Worm (Caenorhabditis elegans): Measurements from ENCODE around the gene F10C1.23.

Gene F10C1.23

ce11 chrII:5792490-5792889 lies 34.6 kb downstream of the F10C1.23 start, which contains the start of gene K05F1.14:
K05F1.14 (minus strand) TSS chrII:5792590.
- TF ChIP-seq lin-39 (tag; optimal IDR thresholded peaks at IDR 0.05), result no peak
- no peak for TF ChIP-seq mdl-1 (tag; optimal IDR thresholded peaks at IDR 0.05)
- no peak for TF ChIP-seq unc-62 (GFP tag; optimal IDR thresholded peaks at IDR 0.05)
- no peak for TF ChIP-seq mbf-1 (tag; optimal IDR thresholded peaks at IDR 0.05)
- no peak for TF ChIP-seq nhr-23 (tag; optimal IDR thresholded peaks at IDR 0.05)
- TF ChIP-seq nhr-77 (tag; optimal IDR thresholded peaks at IDR 0.05), result no peak
- TF ChIP-seq elt-3 (tag; optimal IDR thresholded peaks at IDR 0.05), result no peak
- TF ChIP-seq ztf-1 (GFP tag; conservative IDR thresholded peaks at IDR 0.05), result no peak
- no peak for TF ChIP-seq lsy-2 (tag; optimal IDR thresholded peaks at IDR 0.05)
- TF ChIP-seq gmeb-1 (tag; optimal IDR thresholded peaks at IDR 0.05), result no peak
- no peak for TF ChIP-seq peb-1 (tag; optimal IDR thresholded peaks at IDR 0.05)
- TF ChIP-seq nhr-6 (tag; optimal IDR thresholded peaks at IDR 0.05), result no peak
- no peak for TF ChIP-seq ceh-16 (tag; optimal IDR thresholded peaks at IDR 0.05)
- TF ChIP-seq unc-39 (tag; optimal IDR thresholded peaks at IDR 0.05), result no peak
- TF ChIP-seq ceh-82 (tag; optimal IDR thresholded peaks at IDR 0.05), result no peak
- no peak for TF ChIP-seq Y55F3AM.14 (GFP tag; optimal IDR thresholded peaks at IDR 0.05)
- TF ChIP-seq crh-2 (tag; optimal IDR thresholded peaks at IDR 0.05), result no peak
- no peak for TF ChIP-seq nhr-129 (tag; optimal IDR thresholded peaks at IDR 0.05)
- TF ChIP-seq sem-4 (tag; optimal IDR thresholded peaks at IDR 0.05), result no peak

- TF ChIP-seq lin-11 (tag; optimal IDR thresholded peaks at IDR 0.05), result no peak
- TF ChIP-seq lin-39 (tag; optimal IDR thresholded peaks at IDR 0.05), result no peak
- no peak for TF ChIP-seq peb-1 (tag; optimal IDR thresholded peaks at IDR 0.05)
- no peak for TF ChIP-seq nhr-10 (tag; optimal IDR thresholded peaks at IDR 0.05)
- no peak for TF ChIP-seq nhr-25 (tag; optimal IDR thresholded peaks at IDR 0.05)
- no peak for TF ChIP-seq nhr-12 (tag; optimal IDR thresholded peaks at IDR 0.05)
- no peak for TF ChIP-seq mbf-1 (tag; optimal IDR thresholded peaks at IDR 0.05)
- no peak for TF ChIP-seq egl-27 (tag; optimal IDR thresholded peaks at IDR 0.05)
- TF ChIP-seq nhr-237 (tag; optimal IDR thresholded peaks at IDR 0.05), result no peak
- TF ChIP-seq unc-62 (GFP tag; optimal IDR thresholded peaks at IDR 0.05), result no peak
- TF ChIP-seq elt-3 (tag; optimal IDR thresholded peaks at IDR 0.05), result no peak
- no peak for TF ChIP-seq blmp-1 (tag; optimal IDR thresholded peaks at IDR 0.05; ENCODE audit: insufficient read depth)
- no peak for TF ChIP-seq snpc-4 (tag; optimal IDR thresholded peaks at IDR 0.05)
- no peak for TF ChIP-seq nhr-21 (tag; optimal IDR thresholded peaks at IDR 0.05)
- TF ChIP-seq ZK546.5 (tag; optimal IDR thresholded peaks at IDR 0.05), result no peak
- no peak for TF ChIP-seq skn-1 (tag; optimal IDR thresholded peaks at IDR 0.05)
- TF ChIP-seq ztf-11 (tag; optimal IDR thresholded peaks at IDR 0.05), result no peak
- TF ChIP-seq crh-2 (tag; optimal IDR thresholded peaks at IDR 0.05), result no peak
Measured at ce11 chrII:5794195-5794594, 36.4 kb downstream of the F10C1.23 start, which contains the start of gene acdh-8. acdh-8 (plus strand) TSS chrII:5794495.

- TF ChIP-seq mbf-1 (tag; optimal IDR thresholded peaks at IDR 0.05) (no peak), ama-1 (optimal IDR thresholded peaks at IDR 0.05) (no peak), elt-3 (tag; optimal IDR thresholded peaks at IDR 0.05) (no peak), blmp-1 (tag; optimal IDR thresholded peaks at IDR 0.05; ENCODE audit: insufficient read depth) (no peak), nhr-129 (tag; optimal IDR thresholded peaks at IDR 0.05) (no peak), nhr-237 (tag; optimal IDR thresholded peaks at IDR 0.05) (no peak), fos-1 (tag; optimal IDR thresholded peaks at IDR 0.05) (no peak), R02D3.7 (tag; optimal IDR thresholded peaks at IDR 0.05) (no peak), zag-1 (tag; optimal IDR thresholded peaks at IDR 0.05) (no peak), nhr-12 (tag; optimal IDR thresholded peaks at IDR 0.05) (no peak), peb-1 (tag; optimal IDR thresholded peaks at IDR 0.05) (no peak)
Measured at ce11 chrII:5797348-5797977, 39.6 kb downstream of the F10C1.23 start, which contains the start of the genes msp-63 and msp-142. msp-63 (minus strand) TSS chrII:5797448. msp-142 (plus strand) TSS chrII:5797927.

ce11 chrII:5799553-5799952 lies 41.7 kb downstream of the F10C1.23 start, which contains the start of gene K05F1.8:
K05F1.8 (minus strand) TSS chrII:5799653.
- TF ChIP-seq nhr-25 (tag; optimal IDR thresholded peaks at IDR 0.05) (no peak), F13H6.1 (tag; optimal IDR thresholded peaks at IDR 0.05) (no peak), ceh-16 (tag; optimal IDR thresholded peaks at IDR 0.05) (no peak), nhr-12 (tag; optimal IDR thresholded peaks at IDR 0.05) (no peak), C34F6.9 (tag; optimal IDR thresholded peaks at IDR 0.05) (no peak), elt-1 (tag; optimal IDR thresholded peaks at IDR 0.05) (no peak), peb-1 (tag; optimal IDR thresholded peaks at IDR 0.05) (no peak), nhr-129 (tag; optimal IDR thresholded peaks at IDR 0.05) (no peak), egl-27 (tag; optimal IDR thresholded peaks at IDR 0.05) (no peak), dmd-4 (tag; optimal IDR thresholded peaks at IDR 0.05) (no peak), unc-62 (GFP tag; optimal IDR thresholded peaks at IDR 0.05) (no peak), aly-2 (tag; optimal IDR thresholded peaks at IDR 0.05) (no peak), ztf-11 (tag; optimal IDR thresholded peaks at IDR 0.05) (no peak), nhr-77 (tag; optimal IDR thresholded peaks at IDR 0.05) (no peak), nhr-21 (tag; optimal IDR thresholded peaks at IDR 0.05) (no peak), mab-5 (tag; optimal IDR thresholded peaks at IDR 0.05) (no peak), fos-1 (tag; optimal IDR thresholded peaks at IDR 0.05) (no peak), snpc-4 (tag; optimal IDR thresholded peaks at IDR 0.05) (no peak), ama-1 (optimal IDR thresholded peaks at IDR 0.05) (no peak)
